Worm (Caenorhabditis elegans) whole organism, L4 larva: Measurements from ENCODE around the gene mrpl-18.
A peak's percentile ranks its signal among the peaks of the same experiment; 100 is the strongest.

Experiments used
- F37D6.2 ChIP-seq: sonication (generic microtip); optimal IDR thresholded peaks from 2 replicates; lab custom pipeline; 2016; ENCODE audit warnings: mild to moderate bottlenecking, missing genetic modification characterization, missing compliant biosample characterization
- ZK337.2 ChIP-seq: fragments of 200-800 bp; sonication (Bioruptor generic); IDR thresholded peaks from 2 replicates; pipeline ENCODE4 v1.3.6; 2022; ENCODE audit warnings: missing genetic modification reagents, missing genetic modification characterization, missing compliant biosample characterization
- ZK546.5 ChIP-seq, 2 experiments: sonication (generic microtip); optimal IDR thresholded peaks; 2 replicates each; lab custom pipeline; 2017; ENCODE audit warnings: missing biosample characterization in 2 of 2, missing genetic modification characterization in 2 of 2
- aha-1 ChIP-seq: fragments of 150-350 bp; peaks from one replicate; lab custom pipeline; 2014; ENCODE audit warnings: missing biosample characterization, missing genetic modification characterization
- ama-1 ChIP-seq: fragments of 150-350 bp; optimal IDR thresholded peaks from 2 replicates; lab custom pipeline; 2014; ENCODE audit warnings: inconsistent platforms, mixed read lengths
- ceh-32 ChIP-seq: sonication (generic microtip); optimal IDR thresholded peaks from 2 replicates; lab custom pipeline; 2016; ENCODE audit warnings: mild to moderate bottlenecking, missing genetic modification characterization, missing compliant biosample characterization; ENCODE audit not compliant: poor library complexity
- ceh-44 ChIP-seq: fragments of 200-800 bp; sonication (Bioruptor generic); IDR thresholded peaks from 2 replicates; pipeline ENCODE4 v1.3.6; 2022; ENCODE audit warnings: missing genetic modification reagents, missing genetic modification characterization, missing compliant biosample characterization
- ceh-62 ChIP-seq: sonication (generic microtip); optimal IDR thresholded peaks from 2 replicates; lab custom pipeline; 2017; ENCODE audit warnings: missing biosample characterization, missing genetic modification characterization
- ces-1 ChIP-seq: fragments of 150-350 bp; sonication (generic microtip); optimal IDR thresholded peaks from 4 replicates; lab custom pipeline; 2014; ENCODE audit warnings: missing biosample characterization, missing genetic modification reagents, missing genetic modification characterization
- cey-2 ChIP-seq: sonication (generic microtip); optimal IDR thresholded peaks from 3 replicates; lab custom pipeline; 2017; ENCODE audit warnings: missing genetic modification characterization, mild to moderate bottlenecking, missing compliant biosample characterization, antibody characterized with exemption, borderline replicate concordance; ENCODE audit not compliant: insufficient read depth
- ctbp-1 ChIP-seq: fragments of 200-800 bp; sonication (Bioruptor generic); IDR thresholded peaks from 2 replicates; pipeline ENCODE4 v1.3.6; 2022; ENCODE audit warnings: missing genetic modification reagents, missing genetic modification characterization, missing compliant biosample characterization
- daf-12 ChIP-seq: fragments of 150-350 bp; optimal IDR thresholded peaks from 2 replicates; lab custom pipeline; 2014; ENCODE audit warnings: missing biosample characterization, missing genetic modification reagents, missing genetic modification characterization
- daf-16 ChIP-seq, 3 experiments: sonication (generic microtip); optimal IDR thresholded peaks; 2 replicates each; lab custom pipeline; 2016 to 2017; ENCODE audit warnings: missing genetic modification characterization in 3 of 3, missing genetic modification reagents in 3 of 3, mild to moderate bottlenecking in 2 of 3, missing compliant biosample characterization in 2 of 3, missing biosample characterization in 1 of 3, moderate library complexity in 1 of 3
- daf-19 ChIP-seq: fragments of 200-800 bp; sonication (Bioruptor generic); conservative IDR thresholded peaks from 2 replicates; pipeline ENCODE4 v1.3.6; 2022; ENCODE audit warnings: missing genetic modification characterization, missing compliant biosample characterization
- daf-8 ChIP-seq: fragments of 200-800 bp; sonication (Bioruptor generic); IDR thresholded peaks from 2 replicates; pipeline ENCODE4 v1.3.6; 2022; ENCODE audit warnings: missing genetic modification characterization, missing compliant biosample characterization
- dmd-8 ChIP-seq: fragments of 200-800 bp; sonication (Bioruptor generic); IDR thresholded peaks from 2 replicates; pipeline ENCODE4 v1.3.6; 2022; ENCODE audit warnings: missing genetic modification characterization, missing compliant biosample characterization
- dpl-1 ChIP-seq: fragments of 150-350 bp; optimal IDR thresholded peaks from 2 replicates; lab custom pipeline; 2014; ENCODE audit warnings: missing biosample characterization, missing genetic modification reagents, missing genetic modification characterization
- dve-1 ChIP-seq: sonication (generic microtip); optimal IDR thresholded peaks from 2 replicates; lab custom pipeline; 2017; ENCODE audit warnings: antibody characterized with exemption, mild to moderate bottlenecking, missing genetic modification characterization, missing compliant biosample characterization; ENCODE audit not compliant: insufficient read depth
- egl-43 ChIP-seq: fragments of 200-800 bp; sonication (Bioruptor generic); IDR thresholded peaks from 2 replicates; pipeline ENCODE4 v1.3.6; 2022; ENCODE audit warnings: missing genetic modification reagents, missing genetic modification characterization, missing compliant biosample characterization
- fos-1 ChIP-seq: fragments of 150-350 bp; optimal IDR thresholded peaks from 2 replicates; lab custom pipeline; 2014; ENCODE audit warnings: missing biosample characterization, missing genetic modification characterization
- gei-8 ChIP-seq: fragments of 200-800 bp; sonication (Bioruptor generic); optimal IDR thresholded peaks from 2 replicates; lab custom pipeline; 2018; ENCODE audit warnings: mild to moderate bottlenecking, missing genetic modification characterization, missing compliant biosample characterization
- jun-1 ChIP-seq: fragments of 150-350 bp; optimal IDR thresholded peaks from 2 replicates; lab custom pipeline; 2014; ENCODE audit warnings: missing biosample characterization, missing genetic modification reagents, missing genetic modification characterization
- lin-39 ChIP-seq: fragments of 150-350 bp; optimal IDR thresholded peaks from 2 replicates; lab custom pipeline; 2014; ENCODE audit warnings: missing biosample characterization, missing genetic modification reagents, missing genetic modification characterization
- lir-3 ChIP-seq: sonication (generic microtip); optimal IDR thresholded peaks from 2 replicates; lab custom pipeline; 2016; ENCODE audit warnings: mild to moderate bottlenecking, missing genetic modification characterization, missing compliant biosample characterization
- lsy-2 ChIP-seq, 2 experiments: fragments of 150-350 bp in 1 of 2; sonication (generic microtip) in 1 of 2; optimal IDR thresholded peaks; 2 replicates each; lab custom pipeline; 2014 to 2017; ENCODE audit warnings: missing biosample characterization in 2 of 2, missing genetic modification characterization in 2 of 2
- madf-9 ChIP-seq: fragments of 200-800 bp; sonication (Bioruptor generic); conservative IDR thresholded peaks from 2 replicates; pipeline ENCODE4 v1.3.6; 2022; ENCODE audit warnings: missing genetic modification reagents, missing genetic modification characterization, missing compliant biosample characterization
- mdl-1 ChIP-seq, 2 experiments: fragments of 150-350 bp in 1 of 2; sonication (generic microtip) in 1 of 2; optimal IDR thresholded peaks; 2 replicates each; lab custom pipeline; 2014 to 2017; ENCODE audit warnings: missing biosample characterization in 2 of 2, missing genetic modification characterization in 2 of 2
- mep-1 ChIP-seq: fragments of 150-350 bp; sonication (generic microtip); optimal IDR thresholded peaks from 3 replicates; lab custom pipeline; 2014; ENCODE audit warnings: missing biosample characterization, missing genetic modification characterization
- nhr-102 ChIP-seq: sonication (generic microtip); optimal IDR thresholded peaks from 2 replicates; lab custom pipeline; 2016; ENCODE audit warnings: mild to moderate bottlenecking, missing genetic modification characterization, moderate library complexity, missing compliant biosample characterization
- nhr-237 ChIP-seq: sonication (generic microtip); optimal IDR thresholded peaks from 2 replicates; lab custom pipeline; 2017; ENCODE audit warnings: missing biosample characterization, missing genetic modification characterization
- nhr-25 ChIP-seq: sonication (generic microtip); optimal IDR thresholded peaks from 2 replicates; lab custom pipeline; 2017; ENCODE audit warnings: missing genetic modification characterization, mild to moderate bottlenecking, missing compliant biosample characterization, antibody characterized with exemption, moderate library complexity, borderline replicate concordance; ENCODE audit not compliant: insufficient read depth
- nhr-41 ChIP-seq: fragments of 200-800 bp; sonication (Bioruptor generic); IDR thresholded peaks from 2 replicates; pipeline ENCODE4 v1.3.6; 2022; ENCODE audit warnings: missing genetic modification reagents, missing genetic modification characterization, missing compliant biosample characterization
- nhr-48 ChIP-seq: sonication (generic microtip); optimal IDR thresholded peaks from 2 replicates; lab custom pipeline; 2016; ENCODE audit warnings: mild to moderate bottlenecking, missing genetic modification characterization, missing compliant biosample characterization
- nhr-76 ChIP-seq: fragments of 150-350 bp; optimal IDR thresholded peaks from 2 replicates; lab custom pipeline; 2014; ENCODE audit warnings: missing biosample characterization, missing genetic modification characterization
- pha-4 ChIP-seq, 2 experiments: fragments of 150-350 bp in 1 of 2; fragments of 200-800 bp in 1 of 2; sonication (Bioruptor generic) in 1 of 2; IDR thresholded peaks in 1 of 2; optimal IDR thresholded peaks in 1 of 2; 2 replicates each; pipeline versions ENCODE4 v1.3.6 to Lab custom; 2014 to 2022; ENCODE audit warnings: missing genetic modification characterization in 2 of 2, missing genetic modification reagents in 2 of 2, missing biosample characterization in 1 of 2, missing compliant biosample characterization in 1 of 2
- php-3 ChIP-seq: fragments of 200-800 bp; sonication (Bioruptor generic); IDR thresholded peaks from 2 replicates; pipeline ENCODE4 v1.3.6; 2022; ENCODE audit warnings: missing genetic modification reagents, missing genetic modification characterization, missing compliant biosample characterization
- rbr-2 ChIP-seq: sonication (generic microtip); optimal IDR thresholded peaks from 2 replicates; lab custom pipeline; 2016; ENCODE audit warnings: missing genotype, missing genetic modification characterization, missing compliant biosample characterization
- saeg-2 ChIP-seq: fragments of 200-800 bp; sonication (Bioruptor generic); IDR thresholded peaks from 2 replicates; pipeline ENCODE4 v1.3.6; 2022; ENCODE audit warnings: missing genetic modification reagents, missing genetic modification characterization, missing compliant biosample characterization
- sdz-12 ChIP-seq: fragments of 200-800 bp; sonication (Bioruptor generic); optimal IDR thresholded peaks from 2 replicates; lab custom pipeline; 2018; ENCODE audit warnings: mild to moderate bottlenecking, missing genetic modification characterization, missing compliant biosample characterization
- set-16 ChIP-seq: fragments of 200-800 bp; sonication (Bioruptor generic); IDR thresholded peaks from 2 replicates; pipeline ENCODE4 v1.3.6; 2022; ENCODE audit warnings: missing genetic modification reagents, missing genetic modification characterization, missing compliant biosample characterization
- spr-3 ChIP-seq: fragments of 200-800 bp; sonication (Bioruptor generic); optimal IDR thresholded peaks from 2 replicates; lab custom pipeline; 2018; ENCODE audit warnings: mild to moderate bottlenecking, missing genetic modification characterization, missing compliant biosample characterization
- unc-130 ChIP-seq: sonication (generic microtip); optimal IDR thresholded peaks from 2 replicates; lab custom pipeline; 2016; ENCODE audit warnings: missing genetic modification reagents, missing genetic modification characterization, missing compliant biosample characterization
- unc-62 ChIP-seq, 3 experiments: fragments of 150-350 bp in 1 of 3; sonication (generic microtip); optimal IDR thresholded peaks in 2 of 3; peaks in 1 of 3; 1 replicate in 1 of 3; 2 replicates in 2 of 3; lab custom pipeline; 2014 to 2017; ENCODE audit warnings: missing biosample characterization in 3 of 3, missing genetic modification characterization in 3 of 3, missing genetic modification reagents in 3 of 3, missing genotype in 1 of 3
- zip-11 ChIP-seq: fragments of 200-800 bp; sonication (Bioruptor generic); IDR thresholded peaks from 2 replicates; pipeline ENCODE4 v1.3.6; 2022; ENCODE audit warnings: missing genetic modification characterization, missing compliant biosample characterization
- zip-2 ChIP-seq: fragments of 150-350 bp; optimal IDR thresholded peaks from 2 replicates; lab custom pipeline; 2014; ENCODE audit warnings: missing biosample characterization, missing genetic modification characterization
- ztf-11 ChIP-seq: fragments of 150-350 bp; optimal IDR thresholded peaks from 2 replicates; lab custom pipeline; 2014; ENCODE audit warnings: missing biosample characterization, missing genetic modification characterization

The mrpl-18 gene

ce11 chrIII:8100960-8101359, 43.9 kb upstream of the mrpl-18 start, which contains the start of gene plk-1 (continued):
- no peak for TF ChIP-seq daf-8
- peak; percentile 55 for TF ChIP-seq aha-1 (tag; lab: Kevin White, UChicago)
- TF ChIP-seq daf-19 (GFP tag; lab: Robert Waterston, UW), result no peak
- TF ChIP-seq F37D6.2 (tag; lab: Kevin White, UChicago), result no peak
- no peak for TF ChIP-seq nhr-76 (tag; lab: Kevin White, UChicago)
- no peak for TF ChIP-seq zip-11 (GFP tag; lab: Robert Waterston, UW)
- no peak for TF ChIP-seq lir-3 (tag; lab: Kevin White, UChicago)
- no peak for TF ChIP-seq sdz-12 (GFP tag; lab: Kevin White, UChicago)
- no peak for TF ChIP-seq ZK546.5 (tag; optimal IDR thresholded peaks at IDR 0.05; lab: Kevin White, UChicago)
- peak; percentile 12 for TF ChIP-seq dve-1 (tag; lab: Kevin White, UChicago)
- TF ChIP-seq saeg-2 (GFP tag; lab: Robert Waterston, UW), result no peak
- TF ChIP-seq nhr-102, result no peak
- TF ChIP-seq nhr-48 (tag; lab: Kevin White, UChicago), result no peak
- no peak for TF ChIP-seq ZK337.2 (GFP tag; lab: Robert Waterston, UW)
- no peak for TF ChIP-seq jun-1
- no peak for TF ChIP-seq php-3 (GFP tag; lab: Robert Waterston, UW)
- no peak for TF ChIP-seq daf-16 (GFP tag; optimal IDR thresholded peaks at IDR 0.05; lab: Kevin White, UChicago)
- peak; percentile 46 for TF ChIP-seq daf-16 (tag; optimal IDR thresholded peaks at IDR 0.05; lab: Kevin White, UChicago)
- peak in 1 of 2 experiments; percentile 60 for TF ChIP-seq lsy-2 (tag; optimal IDR thresholded peaks at IDR 0.05; lab: Kevin White, UChicago)
- TF ChIP-seq nhr-41 (GFP tag; lab: Robert Waterston, UW), result no peak
- no peak for TF ChIP-seq unc-62 (GFP tag; optimal IDR thresholded peaks at IDR 0.05 in 1 of 2; lab: Kevin White, UChicago)
- TF ChIP-seq unc-62 (tag; optimal IDR thresholded peaks at IDR 0.05; lab: Kevin White, UChicago), result no peak
- no peak for TF ChIP-seq rbr-2
- no peak for TF ChIP-seq ceh-44
- no peak for TF ChIP-seq ceh-32
- no peak for TF ChIP-seq ama-1 (lab: Kevin White, UChicago)
- no peak for TF ChIP-seq nhr-237 (tag; lab: Kevin White, UChicago)
- peak; percentile 72 for TF ChIP-seq dpl-1 (GFP tag; lab: Kevin White, UChicago)
- TF ChIP-seq daf-12 (tag; lab: Kevin White, UChicago), result no peak
- no peak for TF ChIP-seq ceh-62 (tag; lab: Kevin White, UChicago)

- TF ChIP-seq zip-2 (tag; lab: Kevin White, UChicago) (no peak), fos-1 (no peak), lin-39 (tag; lab: Kevin White, UChicago) (no peak), egl-43 (GFP tag; lab: Robert Waterston, UW) (no peak), ctbp-1 (GFP tag; lab: Robert Waterston, UW) (no peak), nhr-76 (tag; lab: Kevin White, UChicago) (no peak), unc-62 (GFP tag; optimal IDR thresholded peaks at IDR 0.05 in 1 of 2; lab: Kevin White, UChicago) (peak in 1 of 2 experiments; percentile 88), unc-62 (tag; optimal IDR thresholded peaks at IDR 0.05; lab: Kevin White, UChicago) (no peak)
Observed at ce11 chrIII:8105771-8106170, 39.0 kb upstream of the mrpl-18 start.

- TF ChIP-seq saeg-2 (GFP tag; lab: Robert Waterston, UW), result 0 out of 2 replicates have a peak, but pooled peaks have one; percentile 43
- TF ChIP-seq pha-4 (GFP tag; IDR thresholded peaks at IDR 0.05; lab: Robert Waterston, UW), result peak; percentile 42; the same call in 1 of the 2 replicates
- TF ChIP-seq pha-4 (tag; optimal IDR thresholded peaks at IDR 0.05; lab: Kevin White, UChicago), result no peak
- TF ChIP-seq cey-2 (tag; lab: Kevin White, UChicago), result no peak
- peak; percentile 42 for TF ChIP-seq gei-8 (GFP tag; lab: Kevin White, UChicago)
- TF ChIP-seq mdl-1 (tag; optimal IDR thresholded peaks at IDR 0.05; lab: Kevin White, UChicago), result peak in 1 of 2 experiments; percentile 24
- TF ChIP-seq ztf-11 (tag; lab: Kevin White, UChicago), result no peak
- TF ChIP-seq ces-1 (GFP tag; lab: Kevin White, UChicago), result no peak
- peak; percentile 30 for TF ChIP-seq unc-130
- peak; percentile 18 for TF ChIP-seq spr-3 (GFP tag; lab: Kevin White, UChicago)
- TF ChIP-seq ceh-44, result peak; percentile 82
- peak; percentile 62 for TF ChIP-seq madf-9 (GFP tag; lab: Robert Waterston, UW)
- TF ChIP-seq dmd-8 (GFP tag; lab: Robert Waterston, UW), result peak; percentile 71; the same call in 1 of the 2 replicates
- peak; percentile 77 for TF ChIP-seq aha-1 (tag; lab: Kevin White, UChicago)
- TF ChIP-seq daf-16 (GFP tag; optimal IDR thresholded peaks at IDR 0.05; lab: Kevin White, UChicago), result no peak
- peak; percentile 38 for TF ChIP-seq daf-16 (tag; optimal IDR thresholded peaks at IDR 0.05; lab: Kevin White, UChicago)
- TF ChIP-seq set-16 (GFP tag; lab: Robert Waterston, UW), result peak; percentile 25; the same call in 1 of the 2 replicates
- peak; percentile 15 for TF ChIP-seq mep-1 (tag; lab: Kevin White, UChicago)
- no peak for TF ChIP-seq nhr-25 (tag; lab: Kevin White, UChicago)
- TF ChIP-seq rbr-2, result peak; percentile 41
Observed at ce11 chrIII:8106476-8106875, 38.3 kb upstream of the mrpl-18 start.
